Fruit fly (Drosophila melanogaster): ENCODE measurements around the gene RfC4.

Gene RfC4

dm6 chr3L:4130743-4131142, 5.1 kb downstream of the RfC4 start:
- TF ChIP-seq Vsx2 (GFP tag; optimal IDR thresholded peaks at IDR 0.05; ENCODE audit: partially characterized antibody) (no peak), Mio (GFP tag; optimal IDR thresholded peaks at IDR 0.05) (no peak), dmrt93B (GFP tag; optimal IDR thresholded peaks at IDR 0.05) (no peak), sv (GFP tag; optimal IDR thresholded peaks at IDR 0.05) (no peak), Jra (GFP tag; optimal IDR thresholded peaks at IDR 0.05) (no peak), psq (GFP tag; optimal IDR thresholded peaks at IDR 0.05) (no peak), GATAd (GFP tag; optimal IDR thresholded peaks at IDR 0.05) (no peak), OdsH (GFP tag; optimal IDR thresholded peaks at IDR 0.05) (no peak), lola (GFP tag; optimal IDR thresholded peaks at IDR 0.05) (no peak), HLH106 (tag; optimal IDR thresholded peaks at IDR 0.05) (no peak), h (GFP tag; optimal IDR thresholded peaks at IDR 0.05) (no peak), Hnf4 (GFP tag; optimal IDR thresholded peaks at IDR 0.05) (no peak)

- TF ChIP-seq br (GFP tag; optimal IDR thresholded peaks at IDR 0.05) (no peak), Dfd (GFP tag; optimal IDR thresholded peaks at IDR 0.05) (peak; percentile 92)
Observed at dm6 chr3L:4128579-4128978, 7.3 kb downstream of the RfC4 start.

- TF ChIP-seq Dfd (GFP tag; optimal IDR thresholded peaks at IDR 0.05) (no peak), sage (GFP tag; optimal IDR thresholded peaks at IDR 0.05) (no peak), Myc (optimal IDR thresholded peaks at IDR 0.05) (no peak), Jra (GFP tag; optimal IDR thresholded peaks at IDR 0.05) (no peak), Abd-B (GFP tag; optimal IDR thresholded peaks at IDR 0.05) (no peak), dl (GFP tag; optimal IDR thresholded peaks at IDR 0.05; ENCODE audit: insufficient read depth in 1 of 2, partially characterized antibody in 2 of 2) (no peak), CG32264 (GFP tag; optimal IDR thresholded peaks at IDR 0.05) (no peak), tai (GFP tag; optimal IDR thresholded peaks at IDR 0.05) (no peak), Sp1 (GFP tag; optimal IDR thresholded peaks at IDR 0.05) (no peak), usp (GFP tag; optimal IDR thresholded peaks at IDR 0.05) (no peak), br (GFP tag; optimal IDR thresholded peaks at IDR 0.05) (no peak), CG9705 (GFP tag; optimal IDR thresholded peaks at IDR 0.05) (no peak), jim (GFP tag; optimal IDR thresholded peaks at IDR 0.05) (no peak), HLH106 (tag; optimal IDR thresholded peaks at IDR 0.05) (no peak), h (GFP tag; optimal IDR thresholded peaks at IDR 0.05) (no peak), lola (GFP tag; optimal IDR thresholded peaks at IDR 0.05) (no peak)
Observed at dm6 chr3L:4125709-4126108, 10.1 kb downstream of the RfC4 start.

- TF ChIP-seq foxo (GFP tag; optimal IDR thresholded peaks at IDR 0.05), result no peak
- peak; percentile 70 for TF ChIP-seq rgr (GFP tag; optimal IDR thresholded peaks at IDR 0.05)
- TF ChIP-seq CG9705 (GFP tag; optimal IDR thresholded peaks at IDR 0.05), result no peak
- TF ChIP-seq Jra (GFP tag; optimal IDR thresholded peaks at IDR 0.05), result peak; percentile 67
- TF ChIP-seq CG32264 (GFP tag; optimal IDR thresholded peaks at IDR 0.05), result peak; percentile 36
- peak; percentile 84 for TF ChIP-seq Rel (GFP tag; optimal IDR thresholded peaks at IDR 0.05)
- TF ChIP-seq Rel (tag; optimal IDR thresholded peaks at IDR 0.05), result peak; percentile 71
- no peak for TF ChIP-seq Myc (optimal IDR thresholded peaks at IDR 0.05)
- TF ChIP-seq Dif (GFP tag; optimal IDR thresholded peaks at IDR 0.05; ENCODE audit: partially characterized antibody), result peak; percentile 25
- no peak for TF ChIP-seq dl (GFP tag; optimal IDR thresholded peaks at IDR 0.05; ENCODE audit: insufficient read depth in 1 of 2, partially characterized antibody in 2 of 2)
- TF ChIP-seq ey (GFP tag; optimal IDR thresholded peaks at IDR 0.05), result peak; percentile 48
- peak; percentile 54 for TF ChIP-seq psq (GFP tag; optimal IDR thresholded peaks at IDR 0.05)
- TF ChIP-seq Hr83 (GFP tag; optimal IDR thresholded peaks at IDR 0.05; ENCODE audit: poor library complexity, severe bottlenecking), result peak; percentile 89
- no peak for TF ChIP-seq GATAd (GFP tag; optimal IDR thresholded peaks at IDR 0.05)
- TF ChIP-seq HLH106 (tag; optimal IDR thresholded peaks at IDR 0.05), result no peak
- no peak for TF ChIP-seq sv (GFP tag; optimal IDR thresholded peaks at IDR 0.05)
- TF ChIP-seq Hr78 (GFP tag; optimal IDR thresholded peaks at IDR 0.05), result no peak
- TF ChIP-seq pan (optimal IDR thresholded peaks at IDR 0.05), result no peak
- TF ChIP-seq OdsH (GFP tag; optimal IDR thresholded peaks at IDR 0.05), result peak; percentile 71
- peak; percentile 72 for TF ChIP-seq Sp1 (GFP tag; optimal IDR thresholded peaks at IDR 0.05)
- TF ChIP-seq usp (GFP tag; optimal IDR thresholded peaks at IDR 0.05), result no peak
- peak; percentile 73 for TF ChIP-seq sage (GFP tag; optimal IDR thresholded peaks at IDR 0.05)
- TF ChIP-seq jim (GFP tag; optimal IDR thresholded peaks at IDR 0.05), result no peak
- peak; percentile 79 for TF ChIP-seq Vsx2 (GFP tag; optimal IDR thresholded peaks at IDR 0.05; ENCODE audit: partially characterized antibody)
- no peak for TF ChIP-seq Mio (GFP tag; optimal IDR thresholded peaks at IDR 0.05)
- TF ChIP-seq N (GFP tag; optimal IDR thresholded peaks at IDR 0.05), result no peak
- TF ChIP-seq Abd-B (GFP tag; optimal IDR thresholded peaks at IDR 0.05), result no peak
- TF ChIP-seq dsf (GFP tag; optimal IDR thresholded peaks at IDR 0.05; ENCODE audit: borderline replicate concordance), result no peak
- TF ChIP-seq Dfd (GFP tag; optimal IDR thresholded peaks at IDR 0.05), result no peak
- no peak for TF ChIP-seq Hnf4 (GFP tag; optimal IDR thresholded peaks at IDR 0.05)
- peak; percentile 78 for TF ChIP-seq h (GFP tag; optimal IDR thresholded peaks at IDR 0.05)
- TF ChIP-seq woc (GFP tag; optimal IDR thresholded peaks at IDR 0.05), result peak; percentile 58
- no peak for TF ChIP-seq dmrt93B (GFP tag; optimal IDR thresholded peaks at IDR 0.05)
- peak; percentile 78 for TF ChIP-seq fru (GFP tag; optimal IDR thresholded peaks at IDR 0.05)
- TF ChIP-seq CrebA (GFP tag; optimal IDR thresholded peaks at IDR 0.05; ENCODE audit: borderline replicate concordance), result no peak
- TF ChIP-seq brk (GFP tag; optimal IDR thresholded peaks at IDR 0.05), result peak; percentile 69
- no peak for TF ChIP-seq lola (GFP tag; optimal IDR thresholded peaks at IDR 0.05)
- TF ChIP-seq br (GFP tag; optimal IDR thresholded peaks at IDR 0.05), result peak; percentile 67
- TF ChIP-seq tai (GFP tag; optimal IDR thresholded peaks at IDR 0.05), result no peak
Observed at dm6 chr3L:4122185-4122767, 13.6 kb downstream of the RfC4 start, which contains the start of gene Chd64. Gene Chd64, minus strand, starts transcription at chr3L:4122388.
